Worm (Caenorhabditis elegans): ENCODE results near the gene btb-5.

btb-5 gene

ce11 chrIII:14175-14574 lies 46.8 kb downstream of the btb-5 start:
- TF ChIP-seq sox-2 (GFP tag; IDR thresholded peaks at IDR 0.05) (no peak), fax-1 (tag; optimal IDR thresholded peaks at IDR 0.05) (no peak), ceh-14 (tag; optimal IDR thresholded peaks at IDR 0.05) (no peak), mec-3 (tag; optimal IDR thresholded peaks at IDR 0.05; ENCODE audit: borderline replicate concordance) (no peak), Y22D7AL.16 (tag; optimal IDR thresholded peaks at IDR 0.05) (no peak), fkh-10 (GFP tag; optimal IDR thresholded peaks at IDR 0.05) (no peak), dmd-4 (tag; optimal IDR thresholded peaks at IDR 0.05; ENCODE audit: borderline replicate concordance) (no peak), ceh-22 (tag; optimal IDR thresholded peaks at IDR 0.05) (no peak), ceh-6 (GFP tag; optimal IDR thresholded peaks at IDR 0.05) (no peak), K02D7.2 (tag; optimal IDR thresholded peaks at IDR 0.05) (no peak), che-1 (tag; optimal IDR thresholded peaks at IDR 0.05) (no peak), eyg-1 (tag; optimal IDR thresholded peaks at IDR 0.05) (no peak), unc-86 (tag; optimal IDR thresholded peaks at IDR 0.05) (no peak), madf-2 (tag; optimal IDR thresholded peaks at IDR 0.05) (no peak), tbx-2 (tag; optimal IDR thresholded peaks at IDR 0.05) (no peak), K09A11.1 (tag; optimal IDR thresholded peaks at IDR 0.05; ENCODE audit: insufficient read depth) (no peak), elt-4 (tag; optimal IDR thresholded peaks at IDR 0.05) (no peak)
